Worm (Caenorhabditis elegans): ENCODE results near the gene srx-84.

srx-84 gene

DNA sequence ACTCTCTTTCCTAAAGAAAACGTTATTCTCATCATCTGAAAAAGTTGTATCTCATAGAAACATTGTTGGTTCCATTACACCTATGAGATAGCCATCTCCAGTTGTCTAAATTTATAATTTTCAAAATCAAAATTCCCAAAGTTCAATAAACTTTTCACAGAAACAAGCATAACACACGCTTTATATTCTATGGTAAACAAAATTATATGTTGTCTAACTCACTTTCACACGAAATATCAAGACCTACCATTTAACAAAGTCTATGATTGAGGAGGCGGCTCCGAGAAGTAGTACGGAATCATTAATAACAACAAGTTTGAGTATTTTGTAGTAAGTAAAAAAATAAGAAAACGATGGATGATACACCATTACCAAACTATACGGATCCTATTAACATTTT, at the start of gene srx-84:
Gene srx-84, plus strand, starts transcription at position 301 of the 400 bp plus-strand sequence.
- TF ChIP-seq unc-62 (GFP tag; optimal IDR thresholded peaks at IDR 0.05): no peak

DNA sequence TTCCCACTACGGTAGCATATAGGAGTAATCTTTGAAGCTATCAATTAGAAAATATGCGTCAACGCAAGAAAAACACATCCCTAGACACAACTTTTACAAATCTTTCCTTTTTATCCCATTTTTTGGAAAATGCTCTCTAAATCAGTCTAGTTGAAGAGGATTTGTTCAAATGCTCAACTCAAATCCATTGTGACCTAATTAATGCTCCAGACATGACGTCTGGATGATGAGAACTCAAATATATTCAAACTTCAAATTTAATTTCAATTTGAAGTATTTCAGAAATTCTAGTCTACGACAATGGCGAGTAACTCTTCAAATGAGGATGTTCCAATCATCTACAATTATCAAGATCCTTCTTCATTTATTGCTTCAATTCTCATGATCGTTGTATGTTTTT, 46.5 kb upstream of the srx-84 start, which contains the start of gene srx-85:
Gene srx-85, plus strand, starts transcription at position 301 of the 400 bp plus-strand sequence.
- no peak for TF ChIP-seq unc-62 (GFP tag; optimal IDR thresholded peaks at IDR 0.05)

DNA sequence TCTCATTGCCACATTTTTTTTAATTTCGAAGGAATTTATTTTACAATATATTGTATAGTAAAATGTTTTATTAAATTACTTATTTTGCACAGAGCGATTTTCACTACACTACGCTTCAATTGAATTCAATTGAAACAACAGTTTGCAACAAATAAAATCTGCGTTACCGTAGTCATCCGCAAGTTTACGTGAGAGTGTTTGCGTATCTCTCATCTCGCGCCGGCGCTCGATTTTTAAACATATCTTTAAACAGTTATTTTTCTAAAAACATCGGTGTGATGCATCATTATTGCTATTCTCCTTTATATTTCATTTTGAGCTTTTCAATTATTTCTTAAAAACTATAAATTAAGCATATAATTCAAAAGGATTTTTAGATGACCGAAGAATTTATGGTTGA, 44.6 kb upstream of the srx-84 start, which contains the start of gene duo-1:
Gene duo-1, plus strand, starts transcription at position 371 of the 400 bp plus-strand sequence.
- no peak for TF ChIP-seq unc-62 (GFP tag; optimal IDR thresholded peaks at IDR 0.05)

DNA sequence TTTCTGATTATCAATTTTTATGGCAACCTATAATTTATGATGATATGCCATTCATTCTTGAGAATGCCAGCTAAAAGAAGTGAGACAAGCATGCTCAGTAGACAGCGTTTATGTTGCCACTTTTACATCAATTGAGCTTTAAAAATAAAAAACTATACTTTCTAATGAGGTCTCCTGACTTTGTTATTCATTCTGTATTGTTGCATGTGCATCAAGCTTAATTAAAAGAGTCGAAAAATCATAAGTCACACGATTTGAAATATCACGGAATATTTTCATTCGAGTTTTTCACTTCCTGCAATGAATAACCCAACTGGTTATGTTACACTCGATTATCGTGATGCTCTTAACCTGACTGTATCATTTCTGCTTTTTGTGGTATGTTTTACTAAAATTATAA, 36.3 kb upstream of the srx-84 start, which contains the start of gene srx-86:
Gene srx-86, plus strand, starts transcription at position 301 of the 400 bp plus-strand sequence.
- TF ChIP-seq unc-62 (GFP tag; optimal IDR thresholded peaks at IDR 0.05): no peak

DNA sequence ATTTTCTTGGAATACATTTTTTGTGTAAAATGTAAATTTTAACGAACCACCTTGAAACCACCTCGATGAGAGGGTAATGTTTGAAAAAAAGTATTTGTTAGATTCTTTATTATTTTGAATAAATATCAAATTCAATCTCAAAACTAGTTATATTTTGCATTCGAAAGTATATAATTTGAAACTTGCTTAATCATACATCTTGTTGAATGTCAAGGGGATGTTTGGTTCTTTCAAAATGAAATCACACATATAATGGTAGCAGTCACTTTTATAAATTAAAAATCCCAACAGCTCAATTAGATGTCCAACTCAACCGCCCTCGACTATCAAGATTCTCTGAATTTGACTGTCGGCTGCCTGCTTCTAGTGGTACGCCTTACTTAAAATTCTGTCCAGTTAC, 34.3 kb upstream of the srx-84 start, which contains the start of gene srx-87:
Gene srx-87, plus strand, starts transcription at position 301 of the 400 bp plus-strand sequence.
- TF ChIP-seq unc-62 (GFP tag; optimal IDR thresholded peaks at IDR 0.05): no peak

DNA sequence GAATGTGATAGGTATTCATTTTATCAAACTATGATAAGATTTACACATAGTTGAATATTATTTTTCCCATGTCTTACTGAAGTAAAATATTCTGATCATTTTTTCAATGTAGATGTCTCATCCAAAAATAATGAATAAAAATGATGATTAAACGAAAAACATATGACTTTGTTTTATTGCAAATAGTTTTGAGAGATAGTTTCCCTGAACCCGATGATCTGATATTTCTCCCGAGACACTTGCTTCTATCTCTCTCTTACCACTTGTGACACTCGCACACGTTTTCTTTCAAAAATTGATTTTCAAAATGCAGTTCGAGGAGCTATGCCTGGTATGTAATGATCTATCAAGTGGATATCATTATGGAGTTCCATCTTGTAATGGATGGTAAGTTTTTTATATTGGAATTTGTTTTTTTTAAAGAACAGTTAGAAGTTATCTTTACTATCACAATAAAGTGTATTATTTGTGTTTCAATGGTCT, 28.7 kb upstream of the srx-84 start, which contains the start of the genes nhr-101 and pms-2:
Gene nhr-101, plus strand, starts transcription at position 308 of the 483 bp plus-strand sequence.
Gene pms-2, minus strand, starts transcription at position 433 of the 483 bp plus-strand sequence.
- TF ChIP-seq unc-62 (GFP tag; optimal IDR thresholded peaks at IDR 0.05): no peak

DNA sequence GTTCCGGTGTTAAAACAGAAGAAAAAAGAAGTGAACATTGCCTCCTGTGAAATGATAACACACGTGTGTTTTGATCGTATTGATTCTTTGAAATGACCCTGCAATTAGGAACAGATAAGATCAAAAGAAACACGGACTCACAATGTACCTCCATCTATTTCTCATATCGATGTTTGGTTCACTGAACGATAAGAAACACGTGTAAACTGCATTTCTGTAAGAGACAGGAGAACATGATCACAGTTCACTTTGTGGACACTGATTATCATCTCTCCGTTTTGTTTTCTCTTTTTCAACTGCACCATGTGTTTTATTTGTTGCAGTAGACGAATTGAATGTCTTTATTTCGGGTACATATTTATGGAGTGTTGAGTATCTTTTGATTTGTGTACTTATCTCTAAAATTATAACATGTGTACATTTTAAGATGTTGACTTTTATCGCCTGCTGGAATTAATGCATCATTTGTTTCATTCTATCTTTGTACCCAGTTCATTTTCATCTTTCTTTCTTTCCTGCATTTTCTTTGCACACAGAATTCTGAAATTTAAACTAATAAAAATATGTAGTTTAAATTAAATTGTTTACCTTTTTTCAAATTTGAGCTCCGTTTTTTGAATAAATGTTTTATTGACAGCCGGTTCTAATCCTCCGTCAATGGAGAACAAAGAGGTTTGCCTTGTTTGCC, 26.0 kb upstream of the srx-84 start, which contains the start of the genes H12C20.7 and nhr-68:
Gene H12C20.7, minus strand, starts transcription at position 188 of the 688 bp plus-strand sequence.
Gene nhr-68, plus strand, starts transcription at position 638 of the 688 bp plus-strand sequence.
- no peak for TF ChIP-seq unc-62 (GFP tag; optimal IDR thresholded peaks at IDR 0.05)

DNA sequence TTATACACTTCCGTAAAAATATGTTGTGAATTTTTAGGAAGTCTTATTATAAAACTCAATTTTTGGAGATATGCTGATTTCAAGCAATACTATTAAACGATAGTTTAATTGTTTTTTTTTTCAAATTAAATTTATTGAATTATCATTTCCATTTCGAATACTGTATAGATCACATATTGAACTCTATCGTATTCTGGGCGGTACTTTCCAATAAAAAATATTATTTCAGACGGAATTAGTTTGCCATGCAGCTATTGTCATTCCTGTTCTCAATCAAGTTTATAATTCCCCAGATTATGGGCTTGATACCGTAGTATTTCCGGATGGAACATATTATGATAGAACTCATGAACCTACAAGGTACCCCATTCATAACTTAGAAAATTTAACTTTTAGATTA, 24.3 kb upstream of the srx-84 start:
- no peak for TF ChIP-seq unc-62 (GFP tag; optimal IDR thresholded peaks at IDR 0.05)

DNA sequence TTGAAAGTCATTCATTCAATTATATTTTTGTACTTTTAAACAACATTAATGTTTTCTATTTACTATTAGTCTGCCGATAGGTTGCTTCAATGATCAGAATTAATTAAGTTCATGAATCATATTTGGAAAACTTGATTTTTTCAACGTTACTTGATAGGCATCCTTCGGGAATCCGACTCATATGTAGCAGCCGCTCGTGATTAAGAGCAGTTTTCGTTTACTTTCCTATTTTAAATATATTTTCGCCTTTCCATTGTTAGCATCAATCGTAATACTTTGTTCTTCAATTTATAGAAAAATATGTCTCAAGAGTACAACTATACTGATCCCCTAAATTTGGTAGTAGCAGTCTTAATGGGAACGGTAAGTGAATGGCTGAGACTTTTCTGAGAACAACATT, 18.1 kb upstream of the srx-84 start, which contains the start of gene srx-90:
Gene srx-90, plus strand, starts transcription at position 301 of the 400 bp plus-strand sequence.
- no peak for TF ChIP-seq unc-62 (GFP tag; optimal IDR thresholded peaks at IDR 0.05)

DNA sequence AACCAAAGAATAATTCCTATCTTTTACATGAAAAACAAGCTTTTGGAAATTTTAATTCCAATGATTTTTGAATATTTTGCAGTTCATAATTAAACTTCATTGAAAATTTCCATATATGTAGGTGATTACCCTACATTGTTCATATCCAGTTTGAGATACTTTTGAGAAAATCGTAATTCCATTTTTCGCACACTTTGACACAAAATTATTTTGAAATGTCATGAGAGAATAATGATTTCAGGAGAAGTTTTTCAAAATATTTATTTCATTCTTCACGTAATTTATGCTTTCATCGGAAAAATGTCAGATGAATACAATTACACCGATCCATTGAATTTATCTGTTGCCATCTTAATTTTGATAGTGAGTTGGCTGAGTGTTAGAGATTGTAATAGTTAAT, 15.7 kb upstream of the srx-84 start, which contains the start of gene srx-88:
Gene srx-88, plus strand, starts transcription at position 301 of the 400 bp plus-strand sequence.
- no peak for TF ChIP-seq unc-62 (GFP tag; optimal IDR thresholded peaks at IDR 0.05)

DNA sequence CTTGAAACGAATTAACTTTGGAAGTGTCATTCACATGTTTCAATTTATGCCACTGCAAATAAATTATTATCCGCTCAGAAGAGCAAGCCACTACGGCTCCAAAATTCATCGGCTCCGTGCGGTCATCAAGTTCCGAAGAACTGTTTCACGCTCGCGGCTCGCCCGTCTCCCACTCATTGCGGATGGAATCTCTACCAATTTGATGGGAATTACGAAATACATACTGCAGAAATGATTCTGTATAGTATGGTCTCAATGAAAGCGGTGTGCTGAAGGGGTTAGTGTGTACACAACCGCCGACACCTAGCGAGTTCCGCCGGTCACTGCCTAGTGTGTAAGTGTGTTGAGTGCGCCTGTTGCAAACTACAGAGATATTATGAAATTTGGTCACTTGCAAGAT, 13.8 kb upstream of the srx-84 start:
- TF ChIP-seq unc-62 (GFP tag; optimal IDR thresholded peaks at IDR 0.05): no peak

DNA sequence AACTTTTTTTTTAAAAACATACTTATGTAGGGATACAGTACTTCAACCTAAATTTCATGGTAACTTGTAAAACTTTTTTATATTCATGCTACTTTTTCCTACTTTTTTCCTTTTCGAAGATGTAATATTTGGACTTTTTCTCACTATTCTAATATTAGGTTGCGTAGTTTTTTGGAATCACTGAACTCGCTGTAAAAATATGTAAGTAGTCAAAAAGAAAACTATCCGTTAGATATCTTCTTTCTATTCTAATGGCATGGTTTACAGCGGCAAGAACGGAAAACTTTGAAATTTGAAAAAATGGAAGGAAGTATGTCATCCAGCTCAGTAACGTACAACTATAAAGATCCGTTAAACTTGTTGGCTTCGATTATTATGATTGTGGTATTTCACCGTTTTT, 9.5 kb upstream of the srx-84 start, which contains the start of gene srx-82:
Gene srx-82, plus strand, starts transcription at position 301 of the 400 bp plus-strand sequence.
- TF ChIP-seq unc-62 (GFP tag; optimal IDR thresholded peaks at IDR 0.05): no peak

DNA sequence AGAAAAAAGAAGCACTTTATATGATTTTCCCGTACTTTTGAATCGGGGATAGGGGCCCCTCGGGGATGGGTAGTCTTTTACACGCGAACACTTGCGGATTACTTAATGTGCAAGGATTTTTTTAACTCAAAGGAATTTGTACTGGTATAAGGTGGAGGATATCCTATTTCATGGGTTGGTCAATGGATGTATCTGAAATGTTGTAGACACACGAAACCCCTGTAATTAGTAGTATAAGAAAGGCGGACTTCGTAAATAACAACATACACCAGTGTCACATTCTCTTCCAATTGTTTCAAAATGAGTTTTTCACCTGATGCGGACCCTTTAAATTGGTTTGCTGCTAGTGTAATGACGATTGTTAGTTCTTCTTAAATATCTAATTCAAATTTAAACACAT, 5.5 kb upstream of the srx-84 start, which contains the start of gene srx-80:
Gene srx-80, plus strand, starts transcription at position 301 of the 400 bp plus-strand sequence.
- TF ChIP-seq unc-62 (GFP tag; optimal IDR thresholded peaks at IDR 0.05): no peak

DNA sequence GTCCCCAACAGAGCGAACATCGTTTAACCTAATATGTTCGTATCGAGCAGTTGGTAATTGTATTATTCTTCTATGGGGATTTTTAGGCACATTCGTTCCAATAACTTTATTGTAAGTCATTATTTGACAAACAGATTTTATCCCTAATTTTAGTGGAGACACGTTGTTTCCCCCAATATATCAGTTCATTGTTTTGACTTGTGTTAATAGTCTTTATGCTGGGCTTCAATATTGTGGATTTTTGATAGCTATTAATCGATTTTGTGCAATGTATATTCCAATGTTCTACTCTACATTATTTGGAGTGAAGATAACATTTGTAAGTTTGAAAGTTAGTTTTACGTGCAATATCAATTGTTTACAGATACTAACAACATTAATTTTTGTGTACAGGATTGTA, 5.0 kb upstream of the srx-84 start:
- no peak for TF ChIP-seq unc-62 (GFP tag; optimal IDR thresholded peaks at IDR 0.05)

DNA sequence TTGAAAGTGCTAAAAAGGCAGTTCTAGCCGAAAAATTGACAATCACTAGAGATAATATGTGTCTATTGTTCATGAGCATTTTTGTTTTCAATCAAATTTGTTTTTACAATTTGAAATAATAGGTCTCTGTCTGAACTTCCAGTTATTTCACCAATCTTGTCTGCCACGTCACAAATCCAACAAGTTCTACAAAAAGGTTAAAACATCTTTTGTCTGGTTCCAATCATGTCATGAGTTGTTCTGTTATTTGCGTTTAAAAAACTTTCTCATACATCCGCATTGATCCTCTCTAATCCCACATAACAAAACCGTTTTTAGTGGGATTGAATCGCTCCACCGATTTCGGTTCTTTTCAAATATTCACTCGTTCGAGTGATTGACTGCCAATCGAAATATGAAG, 1.9 kb downstream of the srx-84 start, which contains the start of gene F35B12.9:
Gene F35B12.9, plus strand, starts transcription at position 372 of the 400 bp plus-strand sequence.
- no peak for TF ChIP-seq unc-62 (GFP tag; optimal IDR thresholded peaks at IDR 0.05)

DNA sequence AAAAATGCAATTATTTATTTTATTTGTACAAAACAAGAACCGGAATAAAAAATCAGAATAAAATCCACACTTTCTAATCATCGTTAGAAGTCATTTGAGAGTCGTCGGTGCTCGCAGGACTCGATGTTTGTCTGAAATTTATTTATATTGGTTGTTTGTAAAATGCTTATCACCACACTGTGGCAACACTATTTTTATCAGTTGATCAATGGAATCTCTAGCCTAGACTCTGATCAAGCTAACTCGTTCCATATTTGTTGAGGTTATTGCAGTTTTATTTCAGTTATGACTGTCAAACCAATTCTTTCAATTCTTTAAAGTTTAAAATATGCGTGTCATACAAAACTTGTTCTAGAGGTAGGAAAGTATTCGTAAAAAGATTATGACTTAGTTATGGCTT, 5.6 kb downstream of the srx-84 start, which contains the start of gene dhs-20:
Gene dhs-20, minus strand, starts transcription at position 80 of the 400 bp plus-strand sequence.
- TF ChIP-seq unc-62 (GFP tag; optimal IDR thresholded peaks at IDR 0.05): no peak
